Worm (Caenorhabditis elegans) whole organism, L1 larva: Measurements from ENCODE around the gene pigq-1.
A peak's percentile ranks its signal among the peaks of the same experiment; 100 is the strongest.

Experiments used
- C16A3.4 ChIP-seq: fragments of 150-350 bp; optimal IDR thresholded peaks from 2 replicates; lab custom pipeline; 2014; ENCODE audit warnings: missing biosample characterization, missing genetic modification characterization
- F16B12.6 ChIP-seq: fragments of 150-350 bp; optimal IDR thresholded peaks from 2 replicates; lab custom pipeline; 2014; ENCODE audit warnings: missing biosample characterization, missing genetic modification characterization
- Y116A8C.19 ChIP-seq: sonication (generic microtip); optimal IDR thresholded peaks from 2 replicates; lab custom pipeline; 2016; ENCODE audit warnings: missing compliant biosample characterization, missing genetic modification characterization, borderline replicate concordance
- aly-2 ChIP-seq: fragments of 150-350 bp; optimal IDR thresholded peaks from 2 replicates; lab custom pipeline; 2014; ENCODE audit warnings: missing biosample characterization, missing genetic modification characterization
- ama-1 ChIP-seq: fragments of 150-350 bp; optimal IDR thresholded peaks from 2 replicates; lab custom pipeline; 2014
- ceh-90 ChIP-seq: sonication (generic microtip); optimal IDR thresholded peaks from 2 replicates; lab custom pipeline; 2016; ENCODE audit warnings: missing genetic modification characterization, missing compliant biosample characterization
- efl-1 ChIP-seq, 4 experiments: fragments of 150-350 bp; optimal IDR thresholded peaks in 3 of 4; peaks in 1 of 4; 1 replicate in 1 of 4; 2 replicates in 3 of 4; lab custom pipeline; 2014; ENCODE audit warnings: missing biosample characterization in 2 of 4, missing genetic modification characterization in 2 of 4, missing genetic modification reagents in 2 of 4
- egl-13 ChIP-seq: sonication (generic microtip); optimal IDR thresholded peaks from 2 replicates; lab custom pipeline; 2016; ENCODE audit warnings: missing genotype, missing genetic modification reagents, missing genetic modification characterization, missing compliant biosample characterization
- elt-2 ChIP-seq: sonication (generic microtip); optimal IDR thresholded peaks from 2 replicates; lab custom pipeline; 2016; ENCODE audit warnings: missing genetic modification characterization, mild to moderate bottlenecking, inconsistent platforms, missing compliant biosample characterization, missing genetic modification reagents
- ets-5 ChIP-seq: fragments of 200-800 bp; sonication (Bioruptor generic); IDR thresholded peaks from 2 replicates; pipeline ENCODE4 v1.3.6; 2022; ENCODE audit warnings: missing genetic modification characterization, missing compliant biosample characterization
- fos-1 ChIP-seq: fragments of 150-350 bp; optimal IDR thresholded peaks from 2 replicates; lab custom pipeline; 2014; ENCODE audit warnings: missing biosample characterization, missing genetic modification characterization
- hlh-4 ChIP-seq: sonication (generic microtip); optimal IDR thresholded peaks from 2 replicates; lab custom pipeline; 2016; ENCODE audit warnings: mild to moderate bottlenecking, missing genetic modification characterization, missing compliant biosample characterization
- irx-1 ChIP-seq: sonication (generic microtip); optimal IDR thresholded peaks from 2 replicates; lab custom pipeline; 2016; ENCODE audit warnings: missing genetic modification characterization, missing compliant biosample characterization
- isw-1 ChIP-seq: fragments of 200-800 bp; sonication (Bioruptor generic); IDR thresholded peaks from 2 replicates; pipeline ENCODE4 v1.3.6; 2022; ENCODE audit warnings: missing genetic modification characterization, missing compliant biosample characterization
- lin-13 ChIP-seq: fragments of 150-350 bp; optimal IDR thresholded peaks from 2 replicates; lab custom pipeline; 2014; ENCODE audit warnings: missing biosample characterization, missing genetic modification reagents, missing genetic modification characterization
- lin-35 ChIP-seq, 2 experiments: fragments of 150-350 bp; optimal IDR thresholded peaks; 2 replicates each; lab custom pipeline; 2014; ENCODE audit warnings: missing biosample characterization in 2 of 2, missing genetic modification characterization in 2 of 2, missing genetic modification reagents in 2 of 2
- lsy-2 ChIP-seq, 2 experiments: fragments of 150-350 bp; optimal IDR thresholded peaks; 2 replicates each; lab custom pipeline; 2014; ENCODE audit warnings: missing biosample characterization in 2 of 2, missing genetic modification characterization in 2 of 2
- mab-9 ChIP-seq: fragments of 200-800 bp; sonication (Bioruptor generic); IDR thresholded peaks from 2 replicates; pipeline ENCODE4 v1.3.6; 2022; ENCODE audit warnings: missing genetic modification reagents, missing genetic modification characterization, missing compliant biosample characterization
- mef-2 ChIP-seq: fragments of 150-350 bp; optimal IDR thresholded peaks from 2 replicates; lab custom pipeline; 2014; ENCODE audit warnings: missing biosample characterization, missing genetic modification characterization
- mep-1 ChIP-seq: fragments of 150-350 bp; optimal IDR thresholded peaks from 2 replicates; lab custom pipeline; 2014; ENCODE audit warnings: missing biosample characterization, missing genetic modification characterization
- nhr-19 ChIP-seq: fragments of 200-800 bp; sonication (Bioruptor generic); conservative IDR thresholded peaks from 2 replicates; pipeline ENCODE4 v1.3.6; 2022; ENCODE audit warnings: missing genetic modification characterization, missing compliant biosample characterization
- nhr-20 ChIP-seq: sonication (generic microtip); optimal IDR thresholded peaks from 2 replicates; lab custom pipeline; 2016; ENCODE audit warnings: mild to moderate bottlenecking, missing genetic modification characterization, missing compliant biosample characterization
- nhr-71 ChIP-seq: sonication (generic microtip); optimal IDR thresholded peaks from 2 replicates; lab custom pipeline; 2016; ENCODE audit warnings: mild to moderate bottlenecking, missing genetic modification characterization, moderate library complexity, missing compliant biosample characterization
- nhr-76 ChIP-seq: sonication (generic microtip); optimal IDR thresholded peaks from 2 replicates; lab custom pipeline; 2017; ENCODE audit warnings: missing biosample characterization, missing genetic modification characterization
- nhr-85 ChIP-seq: sonication (generic microtip); peaks from one replicate; lab custom pipeline; 2016; ENCODE audit warnings: missing genetic modification characterization, inconsistent platforms, missing compliant biosample characterization
- pag-3 ChIP-seq: sonication (generic microtip); optimal IDR thresholded peaks from 2 replicates; lab custom pipeline; 2017; ENCODE audit warnings: missing genetic modification characterization, mild to moderate bottlenecking, missing compliant biosample characterization, antibody characterized with exemption, borderline replicate concordance; ENCODE audit not compliant: insufficient read depth
- pqm-1 ChIP-seq: sonication (generic microtip); optimal IDR thresholded peaks from 3 replicates; lab custom pipeline; 2017; ENCODE audit warnings: missing biosample characterization, missing genetic modification characterization
- unc-30 ChIP-seq: sonication (generic microtip); optimal IDR thresholded peaks from 2 replicates; lab custom pipeline; 2017; ENCODE audit warnings: missing biosample characterization, missing genetic modification characterization
- unc-86 ChIP-seq: sonication (generic microtip); optimal IDR thresholded peaks from 2 replicates; lab custom pipeline; 2016; ENCODE audit warnings: missing genetic modification characterization, missing compliant biosample characterization
- ztf-4 ChIP-seq: fragments of 150-350 bp; optimal IDR thresholded peaks from 2 replicates; lab custom pipeline; 2014; ENCODE audit warnings: missing biosample characterization, missing genetic modification characterization

Gene pigq-1

ce11 chrIV:11110995-11111619, 35.9 kb downstream of the pigq-1 start, which contains the start of gene rps-5 (continued):
- TF ChIP-seq hlh-4 (tag; lab: Kevin White, UChicago) (no peak), Y116A8C.19 (no peak), pag-3 (tag; lab: Kevin White, UChicago) (no peak), ceh-90 (tag; lab: Kevin White, UChicago) (no peak), F16B12.6 (tag; lab: Kevin White, UChicago) (no peak), lin-35 (GFP tag; optimal IDR thresholded peaks at IDR 0.05; lab: Kevin White, UChicago) (peak; percentile 80 to 92), nhr-85 (tag; lab: Kevin White, UChicago) (peak; percentile 80), elt-2 (peak; percentile 12), isw-1 (GFP tag; lab: Robert Waterston, UW) (peak; percentile 58)

ce11 chrIV:11109771-11110170, 37.3 kb downstream of the pigq-1 start, which contains the start of gene pigk-1:
TSS of gene pigk-1 (minus strand) at chrIV:11110018.
- TF ChIP-seq aly-2 (tag; lab: Kevin White, UChicago) (peak; percentile 7), elt-2 (no peak), nhr-71 (tag; lab: Kevin White, UChicago) (peak; percentile 12), unc-30 (tag; lab: Kevin White, UChicago) (no peak), lsy-2 (tag; optimal IDR thresholded peaks at IDR 0.05; lab: Kevin White, UChicago) (peak in 1 of 2 experiments; percentile 37), nhr-19 (0 out of 2 replicates have a peak, but pooled peaks have one; percentile 6), fos-1 (peak; percentile 27)

ce11 chrIV:11105724-11106123, 41.3 kb downstream of the pigq-1 start, which contains the start of gene srlf-24:
TSS of gene srlf-24 (minus strand) at chrIV:11105824.
- TF ChIP-seq unc-30 (tag; lab: Kevin White, UChicago) (no peak), efl-1 (optimal IDR thresholded peaks at IDR 0.05; lab: Kevin White, UChicago) (no peak), efl-1 (GFP tag; optimal IDR thresholded peaks at IDR 0.05 in 1 of 2; lab: Kevin White, UChicago) (peak in 1 of 2 experiments; percentile 51)

ce11 chrIV:11103501-11103900, 43.5 kb downstream of the pigq-1 start:
- TF ChIP-seq Y116A8C.19 (no peak), nhr-85 (tag; lab: Kevin White, UChicago) (peak; percentile 61)

- TF ChIP-seq unc-86 (tag; lab: Kevin White, UChicago) (no peak), lin-13 (GFP tag; lab: Kevin White, UChicago) (no peak), fos-1 (no peak)
- TF ChIP-seq, all 84 proteins: peak for 0
Measured at ce11 chrIV:11102608-11103007, 44.4 kb downstream of the pigq-1 start, which contains the start of gene srlf-17. TSS of gene srlf-17 (minus strand) at chrIV:11102708.

- no peak for TF ChIP-seq pag-3 (tag; lab: Kevin White, UChicago)
- TF ChIP-seq C16A3.4 (tag; lab: Kevin White, UChicago), result no peak
- no peak for TF ChIP-seq ama-1 (lab: Kevin White, UChicago)
- no peak for TF ChIP-seq fos-1
- no peak for TF ChIP-seq nhr-20 (tag; lab: Kevin White, UChicago)
- TF ChIP-seq mab-9 (GFP tag; lab: Robert Waterston, UW), result no peak
- no peak for TF ChIP-seq ztf-4 (tag; lab: Kevin White, UChicago)
- TF ChIP-seq ets-5 (GFP tag; lab: Robert Waterston, UW), result no peak
- no peak for TF ChIP-seq irx-1 (tag; lab: Kevin White, UChicago)
- no peak for TF ChIP-seq pqm-1 (tag; lab: Kevin White, UChicago)
- TF ChIP-seq mef-2, result no peak
- no peak for TF ChIP-seq nhr-76 (tag; lab: Kevin White, UChicago)
- no peak for TF ChIP-seq nhr-19
- no peak for TF ChIP-seq mep-1 (tag; lab: Kevin White, UChicago)
- TF ChIP-seq egl-13 (tag; lab: Kevin White, UChicago), result no peak
Measured at ce11 chrIV:11101383-11101782, 45.7 kb downstream of the pigq-1 start, which contains the start of gene srlf-18. TSS of gene srlf-18 (minus strand) at chrIV:11101483.
